Fruit fly (Drosophila melanogaster) whole organism, prepupa: ENCODE measurements around the gene CG5909.

Experiments
- CG15336 ChIP-seq: fragments of 200-800 bp; sonication (Bioruptor generic); IDR thresholded peaks from 2 replicates; pipeline ENCODE4 v1.3.6; 2022; ENCODE audit warnings: missing biosample characterization, missing genetic modification characterization
- CG3032 ChIP-seq: fragments of 200-800 bp; optimal IDR thresholded peaks from 2 replicates; lab custom pipeline; 2019; ENCODE audit warnings: missing biosample characterization, mild to moderate bottlenecking, missing genetic modification characterization, moderate library complexity
- CG6163 ChIP-seq: fragments of 200-800 bp; sonication (Bioruptor generic); IDR thresholded peaks from 3 replicates; pipeline ENCODE4 v1.3.6; 2022; ENCODE audit warnings: missing biosample characterization, missing genetic modification characterization
- CG6808 ChIP-seq: fragments of 200-800 bp; sonication (Bioruptor generic); optimal IDR thresholded peaks from 3 replicates; lab custom pipeline; 2017; ENCODE audit warnings: missing biosample characterization, missing genetic modification characterization, mild to moderate bottlenecking, moderate library complexity, missing genetic modification reagents
- CG9139 ChIP-seq: fragments of 200-800 bp; sonication (Bioruptor generic); optimal IDR thresholded peaks from 3 replicates; lab custom pipeline; 2017; ENCODE audit warnings: missing biosample characterization, mild to moderate bottlenecking, missing genetic modification characterization
- Eip75B ChIP-seq: fragments of 200-800 bp; sonication (Bioruptor generic); optimal IDR thresholded peaks from 3 replicates; lab custom pipeline; 2016; ENCODE audit warnings: missing biosample characterization, missing genetic modification characterization
- OdsH ChIP-seq: fragments of 200-800 bp; sonication (Bioruptor generic); optimal IDR thresholded peaks from 3 replicates; lab custom pipeline; 2016; ENCODE audit warnings: missing biosample characterization, missing genetic modification characterization
- Sox15 ChIP-seq: fragments of 200-800 bp; sonication (Bioruptor generic); optimal IDR thresholded peaks from 3 replicates; lab custom pipeline; 2016; ENCODE audit warnings: missing biosample characterization, missing genetic modification characterization
- acj6 ChIP-seq: fragments of 200-800 bp; sonication (Bioruptor generic); optimal IDR thresholded peaks from 3 replicates; lab custom pipeline; 2016; ENCODE audit warnings: missing biosample characterization, missing genetic modification characterization
- fd59A ChIP-seq: fragments of 200-800 bp; sonication (Bioruptor generic); optimal IDR thresholded peaks from 2 replicates; lab custom pipeline; 2017; ENCODE audit warnings: missing biosample characterization, mild to moderate bottlenecking, missing genetic modification characterization, missing genetic modification reagents
- spab ChIP-seq: fragments of 200-800 bp; sonication (Bioruptor generic); optimal IDR thresholded peaks from 2 replicates; lab custom pipeline; 2017; ENCODE audit warnings: missing biosample characterization, mild to moderate bottlenecking, missing genetic modification characterization, missing genetic modification reagents

DNA sequence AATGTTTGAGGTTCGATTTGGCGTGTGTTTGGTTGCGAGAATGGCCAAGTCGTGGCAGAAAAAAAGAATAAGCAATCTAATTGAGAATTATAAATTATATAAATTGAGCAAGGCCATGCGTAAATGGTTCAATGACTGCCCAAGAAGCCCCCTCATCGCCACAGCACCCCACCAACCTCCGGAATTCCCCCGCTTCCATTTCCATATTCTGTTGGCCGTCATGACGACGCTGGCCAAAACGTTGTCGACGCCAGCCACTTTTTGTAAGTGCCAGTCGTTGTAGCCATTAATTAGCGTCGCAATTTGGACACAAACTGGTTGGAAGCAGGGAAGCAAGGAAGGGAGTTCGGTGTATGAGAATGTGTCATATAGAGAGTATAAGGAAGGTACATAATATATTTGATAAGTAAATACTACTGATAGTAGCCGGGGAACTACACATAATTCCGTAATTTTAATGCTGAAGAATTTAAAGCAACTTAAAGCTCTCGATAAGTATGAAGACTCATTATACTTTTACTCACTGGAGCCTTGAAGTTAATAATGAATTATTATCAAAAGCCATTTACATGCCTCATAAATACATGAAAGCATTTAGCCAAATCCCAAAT lies 30.3 kb upstream of the CG5909 start:
- TF ChIP-seq fd59A (GFP tag; lab: Kevin White, UChicago): no peak
- TF ChIP-seq OdsH (GFP tag; lab: Kevin White, UChicago): no peak
- TF ChIP-seq CG3032 (tag; lab: Kevin White, UChicago): no peak
- TF ChIP-seq CG9139 (GFP tag; lab: Kevin White, UChicago): no peak
- TF ChIP-seq CG6163 (GFP tag; lab: Robert Waterston, UW): no peak
- no peak for TF ChIP-seq Sox15 (GFP tag; lab: Kevin White, UChicago)
- no peak for TF ChIP-seq spab (GFP tag; lab: Kevin White, UChicago)
- TF ChIP-seq acj6 (GFP tag; lab: Kevin White, UChicago): no peak
- no peak for TF ChIP-seq CG15336 (GFP tag; lab: Robert Waterston, UW)
- no peak for TF ChIP-seq CG6808 (GFP tag; lab: Kevin White, UChicago)
- TF ChIP-seq Eip75B (GFP tag; lab: Kevin White, UChicago): no peak
